Worm (Caenorhabditis elegans) whole organism, L2 larva: ENCODE measurements around the gene F58F9.1.

Source experiments
- C34F6.9 ChIP-seq: fragments of 150-350 bp; optimal IDR thresholded peaks from 2 replicates; lab custom pipeline; 2014; ENCODE audit warnings: missing biosample characterization, missing genetic modification characterization
- F13H6.1 ChIP-seq: sonication (generic microtip); optimal IDR thresholded peaks from 2 replicates; lab custom pipeline; 2016; ENCODE audit warnings: missing genetic modification characterization, missing compliant biosample characterization
- R02D3.7 ChIP-seq: fragments of 150-350 bp; optimal IDR thresholded peaks from 2 replicates; lab custom pipeline; 2014; ENCODE audit warnings: missing biosample characterization, missing genetic modification characterization
- Y55F3AM.14 ChIP-seq: fragments of 200-800 bp; sonication (Bioruptor generic); optimal IDR thresholded peaks from 2 replicates; lab custom pipeline; 2018; ENCODE audit warnings: mild to moderate bottlenecking, missing genetic modification characterization, missing compliant biosample characterization
- ZK546.5 ChIP-seq: sonication (generic microtip); optimal IDR thresholded peaks from 2 replicates; lab custom pipeline; 2017; ENCODE audit warnings: missing biosample characterization, missing genetic modification characterization
- alr-1 ChIP-seq: fragments of 150-350 bp; optimal IDR thresholded peaks from 2 replicates; lab custom pipeline; 2014; ENCODE audit warnings: missing biosample characterization, missing genetic modification characterization
- aly-2 ChIP-seq: fragments of 150-350 bp; optimal IDR thresholded peaks from 2 replicates; lab custom pipeline; 2014; ENCODE audit warnings: missing biosample characterization, missing genetic modification characterization
- ama-1 ChIP-seq: fragments of 150-350 bp; optimal IDR thresholded peaks from 2 replicates; lab custom pipeline; 2018; ENCODE audit warnings: inconsistent platforms
- blmp-1 ChIP-seq: sonication (generic microtip); optimal IDR thresholded peaks from 2 replicates; lab custom pipeline; 2017; ENCODE audit warnings: missing genetic modification characterization, mild to moderate bottlenecking, missing compliant biosample characterization, antibody characterized with exemption, moderate library complexity; ENCODE audit not compliant: insufficient read depth
- ceh-16 ChIP-seq: fragments of 150-350 bp; optimal IDR thresholded peaks from 2 replicates; lab custom pipeline; 2014; ENCODE audit warnings: missing biosample characterization, missing genetic modification characterization
- crh-2 ChIP-seq: sonication (generic microtip); optimal IDR thresholded peaks from 2 replicates; lab custom pipeline; 2017; ENCODE audit warnings: missing biosample characterization, missing genetic modification characterization
- dmd-4 ChIP-seq: sonication (generic microtip); optimal IDR thresholded peaks from 2 replicates; lab custom pipeline; 2017; ENCODE audit warnings: missing biosample characterization, missing genetic modification characterization
- elt-1 ChIP-seq: fragments of 150-350 bp; optimal IDR thresholded peaks from 2 replicates; lab custom pipeline; 2014; ENCODE audit warnings: missing biosample characterization, missing genetic modification characterization
- elt-3 ChIP-seq: sonication (generic microtip); optimal IDR thresholded peaks from 2 replicates; lab custom pipeline; 2017; ENCODE audit warnings: missing biosample characterization, missing genetic modification characterization
- fos-1 ChIP-seq: fragments of 150-350 bp; optimal IDR thresholded peaks from 2 replicates; lab custom pipeline; 2014; ENCODE audit warnings: missing biosample characterization, missing genetic modification characterization
- gmeb-1 ChIP-seq: fragments of 150-350 bp; optimal IDR thresholded peaks from 2 replicates; lab custom pipeline; 2014; ENCODE audit warnings: missing biosample characterization, missing genetic modification characterization
- lin-13 ChIP-seq: fragments of 150-350 bp; optimal IDR thresholded peaks from 2 replicates; lab custom pipeline; 2014; ENCODE audit warnings: missing biosample characterization, missing genetic modification reagents, missing genetic modification characterization
- lin-39 ChIP-seq: fragments of 150-350 bp; optimal IDR thresholded peaks from 2 replicates; lab custom pipeline; 2014; ENCODE audit warnings: missing biosample characterization, missing genetic modification reagents, missing genetic modification characterization
- lsy-2 ChIP-seq, 2 experiments: fragments of 150-350 bp in 1 of 2; sonication (generic microtip) in 1 of 2; optimal IDR thresholded peaks; 2 replicates each; lab custom pipeline; 2014 to 2017; ENCODE audit warnings: missing biosample characterization in 2 of 2, missing genetic modification characterization in 2 of 2
- mab-5 ChIP-seq: fragments of 150-350 bp; optimal IDR thresholded peaks from 2 replicates; lab custom pipeline; 2014; ENCODE audit warnings: missing biosample characterization, missing genetic modification characterization
- mbf-1 ChIP-seq: sonication (generic microtip); optimal IDR thresholded peaks from 2 replicates; lab custom pipeline; 2017; ENCODE audit warnings: missing biosample characterization, missing genetic modification characterization
- mdl-1 ChIP-seq, 2 experiments: fragments of 150-350 bp in 1 of 2; sonication (generic microtip) in 1 of 2; optimal IDR thresholded peaks; 2 replicates each; lab custom pipeline; 2017; ENCODE audit warnings: missing biosample characterization in 2 of 2, missing genetic modification characterization in 2 of 2
- nhr-10 ChIP-seq: sonication (generic microtip); optimal IDR thresholded peaks from 2 replicates; lab custom pipeline; 2017; ENCODE audit warnings: missing biosample characterization, missing genetic modification characterization
- nhr-11 ChIP-seq: fragments of 150-350 bp; optimal IDR thresholded peaks from 2 replicates; lab custom pipeline; 2014; ENCODE audit warnings: missing biosample characterization, missing genetic modification characterization
- nhr-12 ChIP-seq: fragments of 150-350 bp; optimal IDR thresholded peaks from 2 replicates; lab custom pipeline; 2014; ENCODE audit warnings: missing biosample characterization, missing genetic modification characterization
- nhr-129 ChIP-seq: fragments of 150-350 bp; optimal IDR thresholded peaks from 2 replicates; lab custom pipeline; 2014; ENCODE audit warnings: missing biosample characterization, missing genetic modification characterization
- nhr-21 ChIP-seq: fragments of 150-350 bp; optimal IDR thresholded peaks from 2 replicates; lab custom pipeline; 2014; ENCODE audit warnings: missing biosample characterization, missing genetic modification characterization
- nhr-23 ChIP-seq: fragments of 150-350 bp; optimal IDR thresholded peaks from 2 replicates; lab custom pipeline; 2014; ENCODE audit warnings: missing biosample characterization, missing genetic modification reagents, missing genetic modification characterization
- nhr-25 ChIP-seq: fragments of 150-350 bp; sonication (generic microtip); optimal IDR thresholded peaks from 3 replicates; lab custom pipeline; 2014; ENCODE audit warnings: missing biosample characterization, missing genetic modification characterization
- peb-1 ChIP-seq: fragments of 150-350 bp; optimal IDR thresholded peaks from 2 replicates; lab custom pipeline; 2014; ENCODE audit warnings: missing biosample characterization, missing genetic modification characterization
- sem-4 ChIP-seq: fragments of 150-350 bp; optimal IDR thresholded peaks from 2 replicates; lab custom pipeline; 2014; ENCODE audit warnings: missing biosample characterization, missing genetic modification reagents, missing genetic modification characterization
- skn-1 ChIP-seq: sonication (generic microtip); optimal IDR thresholded peaks from 2 replicates; lab custom pipeline; 2017; ENCODE audit warnings: missing biosample characterization, missing genetic modification characterization
- sma-3 ChIP-seq: sonication (generic microtip); optimal IDR thresholded peaks from 2 replicates; lab custom pipeline; 2016; ENCODE audit warnings: missing genetic modification reagents, missing genetic modification characterization, missing compliant biosample characterization
- sma-9 ChIP-seq, 2 experiments: fragments of 150-350 bp in 1 of 2; sonication (generic microtip) in 1 of 2; optimal IDR thresholded peaks; 2 replicates each; lab custom pipeline; 2014 to 2016; ENCODE audit warnings: missing genetic modification characterization in 2 of 2, mild to moderate bottlenecking in 1 of 2, missing biosample characterization in 1 of 2, missing compliant biosample characterization in 1 of 2, missing genetic modification reagents in 1 of 2, moderate library complexity in 1 of 2
- snpc-4 ChIP-seq: fragments of 150-350 bp; optimal IDR thresholded peaks from 2 replicates; lab custom pipeline; 2014; ENCODE audit warnings: missing biosample characterization, missing genetic modification characterization
- unc-39 ChIP-seq: fragments of 150-350 bp; optimal IDR thresholded peaks from 2 replicates; lab custom pipeline; 2014; ENCODE audit warnings: missing biosample characterization, missing genetic modification characterization
- unc-55 ChIP-seq: fragments of 150-350 bp; sonication (generic microtip); optimal IDR thresholded peaks from 3 replicates; lab custom pipeline; 2014; ENCODE audit warnings: missing biosample characterization, missing genetic modification reagents, missing genetic modification characterization
- unc-62 ChIP-seq: fragments of 150-350 bp; optimal IDR thresholded peaks from 2 replicates; lab custom pipeline; 2014; ENCODE audit warnings: missing biosample characterization, missing genetic modification reagents, missing genetic modification characterization
- zag-1 ChIP-seq: fragments of 150-350 bp; optimal IDR thresholded peaks from 2 replicates; lab custom pipeline; 2014; ENCODE audit warnings: missing biosample characterization, missing genetic modification characterization
- ztf-1 ChIP-seq: fragments of 200-800 bp; sonication (Bioruptor generic); conservative IDR thresholded peaks from 2 replicates; pipeline ENCODE4 v1.3.6; 2022; ENCODE audit warnings: missing genetic modification characterization, missing compliant biosample characterization
- ztf-11 ChIP-seq: sonication (generic microtip); optimal IDR thresholded peaks from 2 replicates; lab custom pipeline; 2017; ENCODE audit warnings: missing biosample characterization, missing genetic modification characterization
- ztf-4 ChIP-seq: fragments of 150-350 bp; optimal IDR thresholded peaks from 2 replicates; lab custom pipeline; 2014; ENCODE audit warnings: missing biosample characterization, missing genetic modification characterization

The F58F9.1 gene

ce11 chrIV:6249591-6249990 lies at the start of gene F58F9.1:
Gene F58F9.1 (plus strand): TSS chrIV:6249841.
- TF ChIP-seq ztf-1 (GFP tag; lab: Robert Waterston, UW) (no peak), unc-55 (GFP tag; lab: Kevin White, UChicago) (peak; percentile 79), mab-5 (tag; lab: Kevin White, UChicago) (peak; percentile 36), C34F6.9 (tag; lab: Kevin White, UChicago) (peak; percentile 24), lsy-2 (tag; optimal IDR thresholded peaks at IDR 0.05; lab: Kevin White, UChicago) (peak in 1 of 2 experiments; percentile 37)

- no peak for TF ChIP-seq nhr-10 (tag; lab: Kevin White, UChicago)
- no peak for TF ChIP-seq mdl-1 (tag; optimal IDR thresholded peaks at IDR 0.05; lab: Kevin White, UChicago)
- TF ChIP-seq ceh-16, result no peak
- no peak for TF ChIP-seq F13H6.1
- no peak for TF ChIP-seq R02D3.7 (tag; lab: Kevin White, UChicago)
- no peak for TF ChIP-seq unc-55 (GFP tag; lab: Kevin White, UChicago)
- no peak for TF ChIP-seq skn-1 (tag; lab: Kevin White, UChicago)
- TF ChIP-seq gmeb-1, result no peak
- TF ChIP-seq peb-1 (tag; lab: Kevin White, UChicago), result no peak
- TF ChIP-seq nhr-12 (tag; lab: Kevin White, UChicago), result no peak
- TF ChIP-seq mab-5 (tag; lab: Kevin White, UChicago), result no peak
- TF ChIP-seq snpc-4 (tag; lab: Kevin White, UChicago), result no peak
- no peak for TF ChIP-seq ztf-11 (tag; lab: Kevin White, UChicago)
- no peak for TF ChIP-seq ZK546.5 (tag; lab: Kevin White, UChicago)
- TF ChIP-seq ztf-1 (GFP tag; lab: Robert Waterston, UW), result no peak
- TF ChIP-seq elt-3 (tag; lab: Kevin White, UChicago), result no peak
- TF ChIP-seq blmp-1, result no peak
- TF ChIP-seq nhr-21 (tag; lab: Kevin White, UChicago), result no peak
- TF ChIP-seq alr-1, result no peak
These were observed 49.4 kb upstream of the F58F9.1 start for ce11 chrIV:6200249-6200648.

ce11 chrIV:6201769-6202168 lies 47.9 kb upstream of the F58F9.1 start, which contains the start of gene tkr-2:
Gene tkr-2 (plus strand): TSS chrIV:6202069.
- TF ChIP-seq nhr-129 (tag; lab: Kevin White, UChicago), result no peak
- TF ChIP-seq F13H6.1, result no peak
- no peak for TF ChIP-seq gmeb-1
- TF ChIP-seq mab-5 (tag; lab: Kevin White, UChicago), result no peak
- no peak for TF ChIP-seq peb-1 (tag; lab: Kevin White, UChicago)
- no peak for TF ChIP-seq mbf-1 (tag; lab: Kevin White, UChicago)

ce11 chrIV:6206294-6206776 lies 43.3 kb upstream of the F58F9.1 start, which contains the start of gene C49A9.10:
Gene C49A9.10 (minus strand): TSS chrIV:6206344.
- TF ChIP-seq ZK546.5 (tag; lab: Kevin White, UChicago) (no peak), sma-9 (GFP tag; optimal IDR thresholded peaks at IDR 0.05; lab: Kevin White, UChicago) (peak; percentile 94), sma-9 (tag; optimal IDR thresholded peaks at IDR 0.05; lab: Kevin White, UChicago) (no peak), lin-39 (tag; lab: Kevin White, UChicago) (no peak), peb-1 (tag; lab: Kevin White, UChicago) (no peak), lsy-2 (tag; optimal IDR thresholded peaks at IDR 0.05; lab: Kevin White, UChicago) (peak; percentile 83 to 90), nhr-129 (tag; lab: Kevin White, UChicago) (no peak), nhr-23 (tag; lab: Kevin White, UChicago) (no peak), nhr-11 (tag; lab: Kevin White, UChicago) (no peak), skn-1 (tag; lab: Kevin White, UChicago) (no peak), mab-5 (tag; lab: Kevin White, UChicago) (peak; percentile 81), dmd-4 (tag; lab: Kevin White, UChicago) (no peak), ztf-4 (tag; lab: Kevin White, UChicago) (no peak), zag-1 (tag; lab: Kevin White, UChicago) (no peak), unc-55 (GFP tag; lab: Kevin White, UChicago) (peak; percentile 93), ama-1 (no peak), nhr-12 (tag; lab: Kevin White, UChicago) (no peak), ztf-1 (GFP tag; lab: Robert Waterston, UW) (no peak), F13H6.1 (peak; percentile 90), unc-62 (GFP tag; lab: Kevin White, UChicago) (no peak), lin-13 (peak; percentile 79), mbf-1 (tag; lab: Kevin White, UChicago) (no peak), gmeb-1 (peak; percentile 97), mdl-1 (tag; optimal IDR thresholded peaks at IDR 0.05; lab: Kevin White, UChicago) (no peak), snpc-4 (tag; lab: Kevin White, UChicago) (peak; percentile 71), Y55F3AM.14 (peak; percentile 6), elt-3 (tag; lab: Kevin White, UChicago) (no peak), unc-39 (tag; lab: Kevin White, UChicago) (no peak), fos-1 (tag; lab: Kevin White, UChicago) (peak; percentile 42), nhr-21 (tag; lab: Kevin White, UChicago) (peak; percentile 69), elt-1 (no peak), ztf-11 (tag; lab: Kevin White, UChicago) (no peak), sma-3 (GFP tag; lab: Kevin White, UChicago) (peak; percentile 93), nhr-25 (tag; lab: Kevin White, UChicago) (peak; percentile 82), crh-2 (tag; lab: Kevin White, UChicago) (peak; percentile 72), blmp-1 (peak; percentile 22), ceh-16 (no peak), sem-4 (tag; lab: Kevin White, UChicago) (peak; percentile 58), C34F6.9 (tag; lab: Kevin White, UChicago) (peak; percentile 87), aly-2 (tag; lab: Kevin White, UChicago) (no peak), R02D3.7 (tag; lab: Kevin White, UChicago) (peak; percentile 67)
